Worm (Caenorhabditis elegans): Measurements from ENCODE around the gene Y38H6A.3.

ce11 chrV:20311519-20311918, 33.5 kb upstream of the Y38H6A.3 start, which contains the start of gene clec-262:
- TF ChIP-seq ceh-39 (tag; optimal IDR thresholded peaks at IDR 0.05) (no peak), blmp-1 (tag; optimal IDR thresholded peaks at IDR 0.05) (no peak), unc-62 (GFP tag; optimal IDR thresholded peaks at IDR 0.05) (no peak), nhr-237 (tag; optimal IDR thresholded peaks at IDR 0.05) (no peak), nhr-12 (tag; optimal IDR thresholded peaks at IDR 0.05) (no peak), flh-1 (GFP tag; optimal IDR thresholded peaks at IDR 0.05) (no peak), elt-3 (tag; optimal IDR thresholded peaks at IDR 0.05) (no peak), lsy-2 (tag; optimal IDR thresholded peaks at IDR 0.05) (no peak), nhr-28 (tag; optimal IDR thresholded peaks at IDR 0.05) (no peak)
